Fruit fly (Drosophila melanogaster) whole organism, prepupa: ENCODE measurements around the gene Vha100-4.

Experiments
- CG10631 ChIP-seq: fragments of 200-800 bp; sonication (Bioruptor generic); optimal IDR thresholded peaks from 2 replicates; lab custom pipeline; 2016; ENCODE audit warnings: missing biosample characterization, missing genetic modification characterization
- CG10669 ChIP-seq: fragments of 200-800 bp; sonication (Bioruptor generic); optimal IDR thresholded peaks from 3 replicates; lab custom pipeline; 2018; ENCODE audit warnings: missing biosample characterization, mild to moderate bottlenecking, missing genetic modification characterization, moderate library complexity
- CG11294 ChIP-seq: fragments of 200-800 bp; sonication (Bioruptor generic); IDR thresholded peaks from 2 replicates; pipeline ENCODE4 v1.3.6; 2022; ENCODE audit warnings: missing biosample characterization, missing genetic modification characterization
- CG11762 ChIP-seq: fragments of 200-800 bp; sonication (Bioruptor generic); optimal IDR thresholded peaks from 3 replicates; lab custom pipeline; 2016; ENCODE audit warnings: missing biosample characterization, missing genetic modification characterization; ENCODE audit not compliant: insufficient read depth
- CG11902 ChIP-seq: fragments of 200-800 bp; sonication (Bioruptor generic); optimal IDR thresholded peaks from 3 replicates; lab custom pipeline; 2016; ENCODE audit warnings: missing biosample characterization, missing genetic modification characterization
- CG15336 ChIP-seq: fragments of 200-800 bp; sonication (Bioruptor generic); IDR thresholded peaks from 2 replicates; pipeline ENCODE4 v1.3.6; 2022; ENCODE audit warnings: missing biosample characterization, missing genetic modification characterization
- CG1621 ChIP-seq: fragments of 200-800 bp; sonication (Bioruptor generic); optimal IDR thresholded peaks from 3 replicates; lab custom pipeline; 2018; ENCODE audit warnings: missing biosample characterization, mild to moderate bottlenecking, missing genetic modification characterization
- CG3032 ChIP-seq: fragments of 200-800 bp; optimal IDR thresholded peaks from 2 replicates; lab custom pipeline; 2019; ENCODE audit warnings: missing biosample characterization, mild to moderate bottlenecking, missing genetic modification characterization, moderate library complexity
- CG31627 ChIP-seq: fragments of 200-800 bp; sonication (Bioruptor generic); optimal IDR thresholded peaks from 3 replicates; lab custom pipeline; 2016; ENCODE audit warnings: missing biosample characterization, missing genetic modification characterization
- CG32006 ChIP-seq: fragments of 200-800 bp; sonication (Bioruptor generic); optimal IDR thresholded peaks from 3 replicates; lab custom pipeline; 2017; ENCODE audit warnings: missing biosample characterization, mild to moderate bottlenecking, missing genetic modification characterization
- CG34406 ChIP-seq: fragments of 200-800 bp; sonication (Bioruptor generic); optimal IDR thresholded peaks from 3 replicates; lab custom pipeline; 2016; ENCODE audit warnings: missing biosample characterization, missing genetic modification characterization
- CG4318 ChIP-seq: fragments of 200-800 bp; sonication (Bioruptor generic); optimal IDR thresholded peaks from 3 replicates; lab custom pipeline; 2017; ENCODE audit warnings: missing biosample characterization, mild to moderate bottlenecking, missing genetic modification characterization
- CG6163 ChIP-seq: fragments of 200-800 bp; sonication (Bioruptor generic); IDR thresholded peaks from 3 replicates; pipeline ENCODE4 v1.3.6; 2022; ENCODE audit warnings: missing biosample characterization, missing genetic modification characterization
- CG6276 ChIP-seq: fragments of 200-800 bp; sonication (Bioruptor generic); optimal IDR thresholded peaks from 2 replicates; lab custom pipeline; 2017; ENCODE audit warnings: missing biosample characterization, mild to moderate bottlenecking, missing genetic modification characterization
- CG6792 ChIP-seq: fragments of 200-800 bp; sonication (Bioruptor generic); optimal IDR thresholded peaks from 3 replicates; lab custom pipeline; 2016; ENCODE audit warnings: missing biosample characterization, missing genetic modification characterization
- CG6808 ChIP-seq: fragments of 200-800 bp; sonication (Bioruptor generic); optimal IDR thresholded peaks from 3 replicates; lab custom pipeline; 2017; ENCODE audit warnings: missing biosample characterization, missing genetic modification characterization, mild to moderate bottlenecking, moderate library complexity, missing genetic modification reagents
- CG6854 ChIP-seq: fragments of 200-800 bp; sonication (Bioruptor generic); optimal IDR thresholded peaks from 2 replicates; lab custom pipeline; 2017; ENCODE audit warnings: missing biosample characterization, mild to moderate bottlenecking, missing genetic modification characterization
- CG8119 ChIP-seq: fragments of 200-800 bp; sonication (Bioruptor generic); IDR thresholded peaks from 3 replicates; pipeline ENCODE4 v1.3.6; 2022; ENCODE audit warnings: missing biosample characterization, missing genetic modification characterization
- CG8319 ChIP-seq: fragments of 200-800 bp; sonication (Bioruptor generic); optimal IDR thresholded peaks from 3 replicates; lab custom pipeline; 2016; ENCODE audit warnings: missing biosample characterization, missing genetic modification characterization
- CG8632 ChIP-seq: fragments of 200-800 bp; sonication (Bioruptor generic); optimal IDR thresholded peaks from 3 replicates; lab custom pipeline; 2016; ENCODE audit warnings: missing biosample characterization, missing genetic modification characterization
- CG9139 ChIP-seq: fragments of 200-800 bp; sonication (Bioruptor generic); optimal IDR thresholded peaks from 3 replicates; lab custom pipeline; 2017; ENCODE audit warnings: missing biosample characterization, mild to moderate bottlenecking, missing genetic modification characterization
- Eip75B ChIP-seq: fragments of 200-800 bp; sonication (Bioruptor generic); optimal IDR thresholded peaks from 3 replicates; lab custom pipeline; 2016; ENCODE audit warnings: missing biosample characterization, missing genetic modification characterization
- Eip93F ChIP-seq: fragments of 200-800 bp; sonication (Bioruptor generic); optimal IDR thresholded peaks from 2 replicates; lab custom pipeline; 2016; ENCODE audit warnings: missing biosample characterization, mild to moderate bottlenecking, missing genetic modification characterization
- Ets21C ChIP-seq: fragments of 200-800 bp; sonication (Bioruptor generic); optimal IDR thresholded peaks from 3 replicates; lab custom pipeline; 2016; ENCODE audit warnings: missing biosample characterization, missing genetic modification characterization
- Hr38 ChIP-seq: sonication (Bioruptor generic); optimal IDR thresholded peaks from 2 replicates; lab custom pipeline; 2016; ENCODE audit warnings: missing biosample characterization, missing genetic modification characterization
- Hr39 ChIP-seq: fragments of 200-800 bp; sonication (Bioruptor generic); optimal IDR thresholded peaks from 2 replicates; lab custom pipeline; 2016; ENCODE audit warnings: missing biosample characterization, missing genetic modification characterization
- Hr4 ChIP-seq: fragments of 200-800 bp; sonication (Bioruptor generic); optimal IDR thresholded peaks from 3 replicates; lab custom pipeline; 2016; ENCODE audit warnings: missing biosample characterization, missing genetic modification characterization
- Lpt ChIP-seq: fragments of 200-800 bp; sonication (Bioruptor generic); optimal IDR thresholded peaks from 3 replicates; lab custom pipeline; 2016; ENCODE audit warnings: missing biosample characterization, missing genetic modification characterization
- Met ChIP-seq: fragments of 200-800 bp; sonication (Bioruptor generic); optimal IDR thresholded peaks from 3 replicates; lab custom pipeline; 2016; ENCODE audit warnings: missing biosample characterization, missing genetic modification characterization
- OdsH ChIP-seq: fragments of 200-800 bp; sonication (Bioruptor generic); optimal IDR thresholded peaks from 3 replicates; lab custom pipeline; 2016; ENCODE audit warnings: missing biosample characterization, missing genetic modification characterization
- Smox ChIP-seq: fragments of 200-800 bp; sonication (Bioruptor generic); optimal IDR thresholded peaks from 3 replicates; lab custom pipeline; 2016; ENCODE audit warnings: missing biosample characterization, missing genetic modification characterization
- Sox102F ChIP-seq: fragments of 200-800 bp; sonication (Bioruptor generic); optimal IDR thresholded peaks from 2 replicates; lab custom pipeline; 2016; ENCODE audit warnings: missing biosample characterization, mild to moderate bottlenecking, missing genetic modification characterization
- Sox14 ChIP-seq: fragments of 200-800 bp; sonication (Bioruptor generic); optimal IDR thresholded peaks from 3 replicates; lab custom pipeline; 2016; ENCODE audit warnings: missing biosample characterization, missing genetic modification characterization
- Sox15 ChIP-seq: fragments of 200-800 bp; sonication (Bioruptor generic); optimal IDR thresholded peaks from 3 replicates; lab custom pipeline; 2016; ENCODE audit warnings: missing biosample characterization, missing genetic modification characterization
- achi ChIP-seq: fragments of 200-800 bp; sonication (Bioruptor generic); optimal IDR thresholded peaks from 3 replicates; lab custom pipeline; 2016; ENCODE audit warnings: missing biosample characterization, missing genetic modification characterization
- acj6 ChIP-seq: fragments of 200-800 bp; sonication (Bioruptor generic); optimal IDR thresholded peaks from 3 replicates; lab custom pipeline; 2016; ENCODE audit warnings: missing biosample characterization, missing genetic modification characterization
- cyc ChIP-seq: fragments of 200-800 bp; sonication (Bioruptor generic); optimal IDR thresholded peaks from 3 replicates; lab custom pipeline; 2016; ENCODE audit warnings: missing biosample characterization, missing genetic modification characterization
- dac ChIP-seq: fragments of 200-800 bp; sonication (Bioruptor generic); optimal IDR thresholded peaks from 2 replicates; lab custom pipeline; 2017; ENCODE audit warnings: missing biosample characterization, mild to moderate bottlenecking, missing genetic modification characterization
- dsx ChIP-seq: fragments of 200-800 bp; optimal IDR thresholded peaks from 3 replicates; lab custom pipeline; 2019; ENCODE audit warnings: missing biosample characterization, mild to moderate bottlenecking, missing genetic modification characterization, moderate library complexity; ENCODE audit not compliant: poor library complexity, severe bottlenecking
- eg ChIP-seq: fragments of 200-800 bp; sonication (Bioruptor generic); IDR thresholded peaks from 3 replicates; pipeline ENCODE4 v1.3.6; 2022; ENCODE audit warnings: missing biosample characterization, missing genetic modification characterization
- esn ChIP-seq: fragments of 200-800 bp; sonication (Bioruptor generic); optimal IDR thresholded peaks from 2 replicates; lab custom pipeline; 2016; ENCODE audit warnings: missing biosample characterization, mild to moderate bottlenecking, missing genetic modification characterization, moderate library complexity
- fd85E ChIP-seq: fragments of 200-800 bp; sonication (Bioruptor generic); optimal IDR thresholded peaks from 3 replicates; lab custom pipeline; 2016; ENCODE audit warnings: missing biosample characterization, missing genetic modification characterization
- fkh ChIP-seq: fragments of 200-800 bp; sonication (Bioruptor generic); optimal IDR thresholded peaks from 3 replicates; lab custom pipeline; 2017; ENCODE audit warnings: missing biosample characterization, mild to moderate bottlenecking, missing genetic modification characterization, moderate library complexity
- lz ChIP-seq: fragments of 200-800 bp; sonication (Bioruptor generic); optimal IDR thresholded peaks from 3 replicates; lab custom pipeline; 2016; ENCODE audit warnings: missing biosample characterization, missing genetic modification characterization
- net ChIP-seq: fragments of 200-800 bp; sonication (Bioruptor generic); optimal IDR thresholded peaks from 3 replicates; lab custom pipeline; 2016; ENCODE audit warnings: missing biosample characterization, missing genetic modification characterization
- pdm3 ChIP-seq: fragments of 200-800 bp; sonication (Bioruptor generic); optimal IDR thresholded peaks from 3 replicates; lab custom pipeline; 2016; ENCODE audit warnings: missing biosample characterization, missing genetic modification characterization
- spab ChIP-seq: fragments of 200-800 bp; sonication (Bioruptor generic); optimal IDR thresholded peaks from 2 replicates; lab custom pipeline; 2017; ENCODE audit warnings: missing biosample characterization, mild to moderate bottlenecking, missing genetic modification characterization, missing genetic modification reagents
- ss ChIP-seq, 2 experiments: fragments of 200-800 bp; sonication (Bioruptor generic); optimal IDR thresholded peaks; 2 replicates in 1 of 2; 3 replicates in 1 of 2; lab custom pipeline; 2017 to 2018; ENCODE audit warnings: mild to moderate bottlenecking in 2 of 2, missing biosample characterization in 2 of 2, missing genetic modification characterization in 2 of 2, moderate library complexity in 1 of 2
- svp ChIP-seq: fragments of 200-800 bp; sonication (Bioruptor generic); peaks from one replicate; lab custom pipeline; 2016; ENCODE audit warnings: missing biosample characterization, missing genetic modification characterization
- topi ChIP-seq: fragments of 200-800 bp; sonication (Bioruptor generic); optimal IDR thresholded peaks from 3 replicates; lab custom pipeline; 2016; ENCODE audit warnings: missing biosample characterization, missing genetic modification characterization
- vri ChIP-seq: fragments of 200-800 bp; sonication (Bioruptor generic); optimal IDR thresholded peaks from 3 replicates; lab custom pipeline; 2016; ENCODE audit warnings: missing biosample characterization, mild to moderate bottlenecking, missing genetic modification characterization

Gene Vha100-4

dm6 chr3R:18398954-18399697, 9.5 kb upstream of the Vha100-4 start, which contains the start of gene Vha100-2:
TSS of gene Vha100-2 (minus strand) at chr3R:18399169.
- TF ChIP-seq Sox15 (GFP tag; lab: Kevin White, UChicago) (no peak), Hr38 (GFP tag; lab: Kevin White, UChicago) (no peak), CG11902 (GFP tag; lab: Kevin White, UChicago) (no peak), Hr39 (GFP tag; lab: Kevin White, UChicago) (no peak), Hr4 (peak; percentile 45), acj6 (peak; percentile 11), CG6163 (GFP tag; lab: Robert Waterston, UW) (peak; percentile 59; the same call in 2 of the 3 replicates), CG10669 (GFP tag; lab: Kevin White, UChicago) (no peak), net (no peak), Sox14 (GFP tag; lab: Kevin White, UChicago) (peak; percentile 69), CG34406 (GFP tag; lab: Kevin White, UChicago) (peak; percentile 29), CG4318 (GFP tag; lab: Kevin White, UChicago) (no peak), CG8319 (GFP tag; lab: Kevin White, UChicago) (no peak), CG6792 (GFP tag; lab: Kevin White, UChicago) (no peak), CG6276 (GFP tag; lab: Kevin White, UChicago) (peak; percentile 19), CG10631 (no peak), pdm3 (GFP tag; lab: Kevin White, UChicago) (no peak), CG1621 (no peak), eg (peak; percentile 60), Eip75B (GFP tag; lab: Kevin White, UChicago) (no peak), OdsH (GFP tag; lab: Kevin White, UChicago) (peak; percentile 42), CG3032 (tag; lab: Kevin White, UChicago) (no peak), Lpt (GFP tag; lab: Kevin White, UChicago) (peak; percentile 27), esn (GFP tag; lab: Kevin White, UChicago) (peak; percentile 13), CG9139 (GFP tag; lab: Kevin White, UChicago) (no peak), Smox (GFP tag; lab: Kevin White, UChicago) (no peak), dac (GFP tag; lab: Kevin White, UChicago) (no peak), lz (GFP tag; lab: Kevin White, UChicago) (peak; percentile 18), CG8119 (GFP tag; lab: Robert Waterston, UW) (peak; percentile 51; the same call in 1 of the 3 replicates), CG6808 (peak; percentile 27), svp (GFP tag; lab: Kevin White, UChicago) (peak; percentile 70), fkh (no peak), Sox102F (peak; percentile 61), CG6854 (peak; percentile 59), Eip93F (GFP tag; lab: Kevin White, UChicago) (no peak), CG11762 (GFP tag; lab: Kevin White, UChicago) (no peak), dsx (GFP tag; lab: Kevin White, UChicago) (peak; percentile 80), CG8632 (peak; percentile 23), ss (GFP tag; optimal IDR thresholded peaks at IDR 0.05; lab: Kevin White, UChicago) (no peak), topi (GFP tag; lab: Kevin White, UChicago) (no peak), CG31627 (peak; percentile 20), spab (GFP tag; lab: Kevin White, UChicago) (no peak), Ets21C (GFP tag; lab: Kevin White, UChicago) (no peak), fd85E (GFP tag; lab: Kevin White, UChicago) (peak; percentile 52), vri (peak; percentile 34), achi (GFP tag; lab: Kevin White, UChicago) (no peak), CG15336 (peak; percentile 44; the same call in 1 of the 2 replicates), Met (peak; percentile 42), cyc (GFP tag; lab: Kevin White, UChicago) (no peak), CG32006 (GFP tag; lab: Kevin White, UChicago) (peak; percentile 30), CG11294 (no peak)
